Fruit fly (Drosophila melanogaster) whole organism, embryonic: ENCODE data around the gene EndoGI.

Source experiments
- Asciz ChIP-seq: fragments of 200-800 bp; sonication (Bioruptor generic); optimal IDR thresholded peaks from 2 replicates; lab custom pipeline; 2017; ENCODE audit warnings: missing biosample characterization, mild to moderate bottlenecking, missing genetic modification characterization, missing genetic modification reagents
- Bgb ChIP-seq: fragments of 200-800 bp; sonication (Bioruptor generic); IDR thresholded peaks from 2 replicates; pipeline ENCODE4 v1.3.6; 2022; ENCODE audit warnings: missing biosample characterization, missing genetic modification characterization; ENCODE audit not compliant: partially characterized antibody
- CG10462 ChIP-seq: fragments of 200-800 bp; sonication (Bioruptor generic); optimal IDR thresholded peaks from 2 replicates; lab custom pipeline; 2016; ENCODE audit warnings: missing biosample characterization, missing genetic modification characterization
- CG10565 ChIP-seq: fragments of 200-800 bp; sonication (Bioruptor generic); optimal IDR thresholded peaks from 3 replicates; lab custom pipeline; 2016; ENCODE audit warnings: missing biosample characterization, mild to moderate bottlenecking, missing genetic modification characterization
- CG12155 ChIP-seq: fragments of 200-800 bp; sonication (Bioruptor generic); optimal IDR thresholded peaks from 3 replicates; lab custom pipeline; 2016; ENCODE audit warnings: missing biosample characterization, missing genetic modification characterization
- CG12769 ChIP-seq: fragments of 200-800 bp; sonication (Bioruptor generic); optimal IDR thresholded peaks from 2 replicates; lab custom pipeline; 2019; ENCODE audit warnings: missing biosample characterization, mild to moderate bottlenecking, missing genetic modification characterization, moderate library complexity
- CG13624 ChIP-seq: fragments of 200-800 bp; sonication (Bioruptor generic); optimal IDR thresholded peaks from 2 replicates; lab custom pipeline; 2016; ENCODE audit warnings: missing biosample characterization, missing genetic modification characterization
- CG2116 ChIP-seq: fragments of 200-800 bp; sonication (Bioruptor generic); optimal IDR thresholded peaks from 3 replicates; lab custom pipeline; 2018; ENCODE audit warnings: missing biosample characterization, mild to moderate bottlenecking, missing genetic modification characterization
- CG32767 ChIP-seq: fragments of 200-800 bp; sonication (Bioruptor generic); IDR thresholded peaks from 2 replicates; pipeline ENCODE4 v1.3.6; 2022; ENCODE audit warnings: missing biosample characterization, missing genetic modification characterization
- CG3281 ChIP-seq: fragments of 200-800 bp; sonication (Bioruptor generic); optimal IDR thresholded peaks from 3 replicates; lab custom pipeline; 2017; ENCODE audit warnings: missing biosample characterization, mild to moderate bottlenecking, missing genetic modification characterization
- CG33557 ChIP-seq: fragments of 200-800 bp; sonication (Bioruptor generic); optimal IDR thresholded peaks from 2 replicates; lab custom pipeline; 2019; ENCODE audit warnings: missing biosample characterization, mild to moderate bottlenecking, missing genetic modification characterization, moderate library complexity
- CG3407 ChIP-seq: fragments of 200-800 bp; sonication (Bioruptor generic); optimal IDR thresholded peaks from 2 replicates; lab custom pipeline; 2018; ENCODE audit warnings: missing biosample characterization, mild to moderate bottlenecking, missing genetic modification characterization
- CG34376 ChIP-seq: fragments of 200-800 bp; sonication (Bioruptor generic); optimal IDR thresholded peaks from 2 replicates; lab custom pipeline; 2018; ENCODE audit warnings: missing biosample characterization, mild to moderate bottlenecking, missing genetic modification characterization
- CG3726 ChIP-seq: fragments of 200-800 bp; sonication (Bioruptor generic); IDR thresholded peaks from 3 replicates; pipeline ENCODE4, ENCODE4 v1.3.6; 2022; ENCODE audit warnings: missing biosample characterization, missing genetic modification characterization
- CG4424 ChIP-seq: fragments of 200-800 bp; sonication (Bioruptor generic); optimal IDR thresholded peaks from 3 replicates; lab custom pipeline; 2016; ENCODE audit warnings: missing biosample characterization, missing genetic modification characterization
- CG8478 ChIP-seq: fragments of >200 bp; optimal IDR thresholded peaks from 2 replicates; lab custom pipeline; 2018
- CG9727 ChIP-seq: fragments of 200-800 bp; sonication (Bioruptor generic); optimal IDR thresholded peaks from 3 replicates; lab custom pipeline; 2017; ENCODE audit warnings: missing biosample characterization, mild to moderate bottlenecking, missing genetic modification characterization
- CG9932 ChIP-seq: fragments of 200-800 bp; sonication (Bioruptor generic); IDR thresholded peaks from 2 replicates; pipeline ENCODE4 v1.3.6; 2022; ENCODE audit warnings: missing biosample characterization, missing genetic modification characterization
- CoRest ChIP-seq: fragments of 200-800 bp; sonication (Bioruptor generic); optimal IDR thresholded peaks from 3 replicates; lab custom pipeline; 2018; ENCODE audit warnings: missing biosample characterization, mild to moderate bottlenecking, missing genetic modification characterization, moderate library complexity
- D19B ChIP-seq: fragments of 200-800 bp; sonication (Bioruptor generic); optimal IDR thresholded peaks from 2 replicates; lab custom pipeline; 2017; ENCODE audit warnings: missing biosample characterization, mild to moderate bottlenecking, missing genetic modification characterization
- GATAe ChIP-seq: fragments of 200-800 bp; sonication (Bioruptor generic); conservative IDR thresholded peaks from 2 replicates; pipeline ENCODE4 v1.3.6; 2022; ENCODE audit warnings: missing biosample characterization, missing genetic modification characterization
- H15 ChIP-seq: fragments of 200-800 bp; sonication (Bioruptor generic); IDR thresholded peaks from 3 replicates; pipeline ENCODE4 v1.3.6; 2022; ENCODE audit warnings: missing biosample characterization, missing genetic modification characterization
- Hr3 ChIP-seq: fragments of 200-800 bp; sonication (Bioruptor generic); optimal IDR thresholded peaks from 3 replicates; lab custom pipeline; 2016; ENCODE audit warnings: missing biosample characterization, missing genetic modification characterization
- Hr78 ChIP-seq, 2 experiments: fragments of 200-800 bp in 1 of 2; fragments of >200 bp in 1 of 2; sonication (Bioruptor generic) in 1 of 2; optimal IDR thresholded peaks; 2 replicates each; lab custom pipeline; 2017 to 2019; ENCODE audit warnings: missing biosample characterization in 2 of 2, missing genetic modification characterization in 2 of 2, mild to moderate bottlenecking in 1 of 2, moderate library complexity in 1 of 2
- MESR4 ChIP-seq: fragments of 200-800 bp; sonication (Bioruptor generic); optimal IDR thresholded peaks from 2 replicates; lab custom pipeline; 2018; ENCODE audit warnings: missing biosample characterization, mild to moderate bottlenecking, missing genetic modification characterization, moderate library complexity
- Meics ChIP-seq: fragments of 200-800 bp; sonication (Bioruptor generic); optimal IDR thresholded peaks from 2 replicates; lab custom pipeline; 2017; ENCODE audit warnings: missing biosample characterization, mild to moderate bottlenecking, missing genetic modification characterization
- Myb ChIP-seq: fragments of 200-800 bp; sonication (Bioruptor generic); optimal IDR thresholded peaks from 2 replicates; lab custom pipeline; 2016; ENCODE audit warnings: missing biosample characterization, missing genetic modification characterization
- PHDP ChIP-seq: fragments of 200-800 bp; sonication (Bioruptor generic); optimal IDR thresholded peaks from 3 replicates; lab custom pipeline; 2018; ENCODE audit warnings: missing biosample characterization, mild to moderate bottlenecking, missing genetic modification characterization, moderate library complexity
- Pdp1 ChIP-seq, 2 experiments: fragments of 200-800 bp; sonication (Bioruptor generic); optimal IDR thresholded peaks; 3 replicates each; lab custom pipeline; 2016; ENCODE audit warnings: missing biosample characterization in 2 of 2, missing genetic modification characterization in 2 of 2, mild to moderate bottlenecking in 1 of 2, moderate library complexity in 1 of 2
- ash1 ChIP-seq: fragments of 200-800 bp; sonication (Bioruptor generic); optimal IDR thresholded peaks from 2 replicates; lab custom pipeline; 2018; ENCODE audit warnings: missing biosample characterization, mild to moderate bottlenecking, missing genetic modification characterization
- cad ChIP-seq: fragments of >200 bp; optimal IDR thresholded peaks from 2 replicates; lab custom pipeline; 2017; ENCODE audit warnings: missing biosample characterization, missing genetic modification characterization
- dmrt99B ChIP-seq: fragments of 200-800 bp; sonication (Bioruptor generic); optimal IDR thresholded peaks from 2 replicates; lab custom pipeline; 2018; ENCODE audit warnings: missing biosample characterization, mild to moderate bottlenecking, missing genetic modification characterization, moderate library complexity
- gfzf ChIP-seq: fragments of 200-800 bp; sonication (Bioruptor generic); optimal IDR thresholded peaks from 2 replicates; lab custom pipeline; 2016; ENCODE audit warnings: missing biosample characterization, mild to moderate bottlenecking, missing genetic modification characterization, moderate library complexity
- jing ChIP-seq: fragments of 200-800 bp; sonication (Bioruptor generic); optimal IDR thresholded peaks from 2 replicates; lab custom pipeline; 2018; ENCODE audit warnings: missing biosample characterization, mild to moderate bottlenecking, missing genetic modification characterization
- kay ChIP-seq: fragments of 200-800 bp; sonication (Bioruptor generic); optimal IDR thresholded peaks from 2 replicates; lab custom pipeline; 2016; ENCODE audit warnings: missing biosample characterization, missing genetic modification characterization
- knrl ChIP-seq: fragments of 200-800 bp; sonication (Bioruptor generic); IDR thresholded peaks from 3 replicates; pipeline ENCODE4 v1.3.6; 2022; ENCODE audit warnings: missing biosample characterization, missing genetic modification characterization; ENCODE audit not compliant: partially characterized antibody
- lbe ChIP-seq: fragments of 200-800 bp; sonication (Bioruptor generic); optimal IDR thresholded peaks from 2 replicates; lab custom pipeline; 2016; ENCODE audit warnings: missing biosample characterization, mild to moderate bottlenecking, missing genetic modification characterization
- lmd ChIP-seq: fragments of 200-800 bp; sonication (Bioruptor generic); IDR thresholded peaks from 2 replicates; pipeline ENCODE4 v1.3.6; 2022; ENCODE audit warnings: missing biosample characterization, missing genetic modification characterization
- mirr ChIP-seq: fragments of 200-800 bp; sonication (Bioruptor generic); optimal IDR thresholded peaks from 3 replicates; lab custom pipeline; 2018; ENCODE audit warnings: missing biosample characterization, mild to moderate bottlenecking, missing genetic modification characterization
- pan ChIP-seq, 4 experiments: fragments of >200 bp in 3 of 4; fragments of 200-800 bp in 1 of 4; sonication (Bioruptor generic) in 1 of 4; optimal IDR thresholded peaks in 3 of 4; IDR thresholded peaks in 1 of 4; 2 replicates each; pipeline versions ENCODE4 v1.3.6 to Lab custom; 2017 to 2022; ENCODE audit warnings: missing biosample characterization in 2 of 4, missing genetic modification characterization in 2 of 4, mixed read lengths in 1 of 4
- pb ChIP-seq: fragments of 200-800 bp; sonication (Bioruptor generic); optimal IDR thresholded peaks from 3 replicates; lab custom pipeline; 2016; ENCODE audit warnings: missing biosample characterization, missing genetic modification characterization
- pita ChIP-seq: fragments of 200-800 bp; sonication (Bioruptor generic); optimal IDR thresholded peaks from 2 replicates; lab custom pipeline; 2017; ENCODE audit warnings: missing biosample characterization, mild to moderate bottlenecking, missing genetic modification characterization
- rib ChIP-seq: fragments of 200-800 bp; sonication (Bioruptor generic); IDR thresholded peaks from 2 replicates; pipeline ENCODE4 v1.3.6; 2022; ENCODE audit warnings: missing biosample characterization, missing genetic modification characterization
- stwl ChIP-seq: fragments of 200-800 bp; sonication (Bioruptor generic); optimal IDR thresholded peaks from 3 replicates; lab custom pipeline; 2018; ENCODE audit warnings: missing biosample characterization, mild to moderate bottlenecking, missing genetic modification characterization, moderate library complexity
- sug ChIP-seq: fragments of 200-800 bp; optimal IDR thresholded peaks from 2 replicates; lab custom pipeline; 2019; ENCODE audit warnings: missing biosample characterization, mild to moderate bottlenecking, missing genetic modification characterization, moderate library complexity
- toy ChIP-seq: fragments of 200-800 bp; sonication (Bioruptor generic); IDR thresholded peaks from 2 replicates; pipeline ENCODE4 v1.3.6; 2022; ENCODE audit warnings: missing biosample characterization, missing genetic modification characterization
- trem ChIP-seq: fragments of 200-800 bp; optimal IDR thresholded peaks from 3 replicates; lab custom pipeline; 2019; ENCODE audit warnings: missing biosample characterization, mild to moderate bottlenecking, missing genetic modification characterization, moderate library complexity
- trh ChIP-seq: fragments of 200-800 bp; sonication (Bioruptor generic); optimal IDR thresholded peaks from 2 replicates; lab custom pipeline; 2016; ENCODE audit warnings: missing biosample characterization, missing genetic modification characterization
- tup ChIP-seq: fragments of 200-800 bp; sonication (Bioruptor generic); optimal IDR thresholded peaks from 2 replicates; lab custom pipeline; 2016; ENCODE audit warnings: missing biosample characterization, mild to moderate bottlenecking, missing genetic modification characterization, moderate library complexity
- zfh2 ChIP-seq: fragments of 200-800 bp; sonication (Bioruptor generic); optimal IDR thresholded peaks from 2 replicates; lab custom pipeline; 2016; ENCODE audit warnings: missing biosample characterization, missing genetic modification characterization

The EndoGI gene

DNA sequence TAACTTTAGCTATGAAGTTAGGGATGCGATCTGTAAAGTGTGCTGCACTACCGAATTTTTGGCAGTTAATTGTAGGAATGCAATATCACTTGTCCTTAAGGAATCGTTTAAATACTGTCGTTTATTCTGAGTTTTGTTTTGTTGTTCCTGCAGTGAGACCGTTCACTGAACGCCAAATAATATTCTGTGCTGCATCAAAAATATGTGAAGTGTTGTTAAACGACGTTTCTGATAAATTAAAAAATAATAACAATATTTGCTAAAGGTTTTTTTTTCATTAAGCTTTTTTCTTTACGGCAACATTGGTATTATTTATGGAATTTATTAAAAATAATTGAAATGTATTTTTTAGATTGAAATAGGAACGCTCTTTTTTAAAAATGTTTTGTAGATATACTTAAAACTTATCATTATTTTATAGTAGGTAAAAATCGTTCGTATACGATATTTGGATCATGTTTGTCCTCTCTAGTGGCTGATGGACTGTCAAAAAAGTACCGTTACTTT lies 45.3 kb downstream of the EndoGI start, which contains the start of gene GMF (continued):
- peak; percentile 78 for TF ChIP-seq gfzf (GFP tag; lab: Kevin White, UChicago)
- peak; percentile 23 for TF ChIP-seq zfh2 (GFP tag; lab: Kevin White, UChicago)
- no peak for TF ChIP-seq trh (GFP tag; lab: Kevin White, UChicago)
- no peak for TF ChIP-seq ash1 (GFP tag; lab: Kevin White, UChicago)
- no peak for TF ChIP-seq Bgb (GFP tag; lab: Robert Waterston, UW)
- TF ChIP-seq MESR4 (GFP tag; lab: Kevin White, UChicago), result peak; percentile 70
- peak; percentile 79 for TF ChIP-seq kay (GFP tag; lab: Kevin White, UChicago)
- peak; percentile 61 for TF ChIP-seq Myb (GFP tag; lab: Kevin White, UChicago)
- TF ChIP-seq pan (optimal IDR thresholded peaks at IDR 0.05; lab: Kevin White, UChicago), result no peak
- peak in 1 of 2 experiments; percentile 27 for TF ChIP-seq pan (GFP tag; optimal IDR thresholded peaks at IDR 0.05 in 1 of 2, IDR thresholded peaks at IDR 0.05 in 1 of 2)
- TF ChIP-seq pb (GFP tag; lab: Kevin White, UChicago), result no peak
- no peak for TF ChIP-seq lmd (GFP tag; lab: Robert Waterston, UW)
- TF ChIP-seq Hr3, result peak; percentile 37
- TF ChIP-seq CG3407 (GFP tag; lab: Kevin White, UChicago), result no peak
- TF ChIP-seq tup (GFP tag; lab: Kevin White, UChicago), result no peak
- peak; percentile 48 for TF ChIP-seq CG4424 (GFP tag; lab: Kevin White, UChicago)
- no peak for TF ChIP-seq CG10565 (GFP tag; lab: Kevin White, UChicago)
- TF ChIP-seq CG10462, result no peak
- TF ChIP-seq CG8478 (lab: Kevin White, UChicago), result no peak
- TF ChIP-seq Pdp1 (GFP tag; optimal IDR thresholded peaks at IDR 0.05; lab: Kevin White, UChicago), result peak; percentile 5 to 29
- TF ChIP-seq CG12769 (tag; lab: Kevin White, UChicago), result no peak
- TF ChIP-seq dmrt99B, result no peak
- TF ChIP-seq CG3281, result peak; percentile 6
- no peak for TF ChIP-seq CG3726 (GFP tag; lab: Robert Waterston, UW)
- no peak for TF ChIP-seq CG32767 (GFP tag; lab: Robert Waterston, UW)
- TF ChIP-seq cad (GFP tag; lab: Kevin White, UChicago), result no peak
- no peak for TF ChIP-seq pita
- peak; percentile 26 for TF ChIP-seq Asciz (GFP tag; lab: Kevin White, UChicago)
- no peak for TF ChIP-seq rib (GFP tag; lab: Robert Waterston, UW)
- TF ChIP-seq GATAe (GFP tag; lab: Robert Waterston, UW), result no peak
- TF ChIP-seq CG9727 (GFP tag; lab: Kevin White, UChicago), result peak; percentile 50
- peak; percentile 20 for TF ChIP-seq CG12155
- TF ChIP-seq lbe (GFP tag; lab: Kevin White, UChicago), result peak; percentile 38
- TF ChIP-seq PHDP (tag; lab: Kevin White, UChicago), result peak; percentile 6
- peak; percentile 72 for TF ChIP-seq CoRest (tag; lab: Kevin White, UChicago)
- TF ChIP-seq mirr (GFP tag; lab: Kevin White, UChicago), result no peak
- TF ChIP-seq stwl (tag; lab: Kevin White, UChicago), result peak; percentile 76
- no peak for TF ChIP-seq CG34376 (GFP tag; lab: Kevin White, UChicago)
- TF ChIP-seq jing (GFP tag; lab: Kevin White, UChicago), result no peak
- peak; percentile 73 for TF ChIP-seq D19B (GFP tag; lab: Kevin White, UChicago)
- peak; percentile 61 for TF ChIP-seq trem
- peak; percentile 39 for TF ChIP-seq Meics (GFP tag; lab: Kevin White, UChicago)
- no peak for TF ChIP-seq CG13624 (GFP tag; lab: Kevin White, UChicago)
- TF ChIP-seq sug (tag; lab: Kevin White, UChicago), result peak; percentile 43
- peak; percentile 37 for TF ChIP-seq CG33557 (GFP tag; lab: Kevin White, UChicago)
- no peak for TF ChIP-seq H15 (GFP tag; lab: Robert Waterston, UW)
- TF ChIP-seq knrl (GFP tag; lab: Robert Waterston, UW), result peak; percentile 46; the same call in 2 of the 3 replicates
- peak; percentile 45 for TF ChIP-seq CG9932 (GFP tag; lab: Robert Waterston, UW)
- TF ChIP-seq CG2116, result peak; percentile 62
- no peak for TF ChIP-seq toy (GFP tag; lab: Robert Waterston, UW)
- TF ChIP-seq Hr78 (GFP tag; optimal IDR thresholded peaks at IDR 0.05; lab: Kevin White, UChicago), result no peak
